Fruit fly (Drosophila melanogaster) whole organism, prepupa: ENCODE data around the gene CG17105.

ENCODE experiments used
- Blimp-1 ChIP-seq: fragments of 200-800 bp; sonication (Bioruptor generic); optimal IDR thresholded peaks from 3 replicates; lab custom pipeline; 2017; ENCODE audit warnings: missing biosample characterization, missing genetic modification characterization, mild to moderate bottlenecking, moderate library complexity, missing genetic modification reagents
- CG10631 ChIP-seq: fragments of 200-800 bp; sonication (Bioruptor generic); optimal IDR thresholded peaks from 2 replicates; lab custom pipeline; 2016; ENCODE audit warnings: missing biosample characterization, missing genetic modification characterization
- CG10669 ChIP-seq: fragments of 200-800 bp; sonication (Bioruptor generic); optimal IDR thresholded peaks from 3 replicates; lab custom pipeline; 2018; ENCODE audit warnings: missing biosample characterization, mild to moderate bottlenecking, missing genetic modification characterization, moderate library complexity
- CG11294 ChIP-seq: fragments of 200-800 bp; sonication (Bioruptor generic); IDR thresholded peaks from 2 replicates; pipeline ENCODE4 v1.3.6; 2022; ENCODE audit warnings: missing biosample characterization, missing genetic modification characterization
- CG11762 ChIP-seq: fragments of 200-800 bp; sonication (Bioruptor generic); optimal IDR thresholded peaks from 3 replicates; lab custom pipeline; 2016; ENCODE audit warnings: missing biosample characterization, missing genetic modification characterization; ENCODE audit not compliant: insufficient read depth
- CG15336 ChIP-seq: fragments of 200-800 bp; sonication (Bioruptor generic); IDR thresholded peaks from 2 replicates; pipeline ENCODE4 v1.3.6; 2022; ENCODE audit warnings: missing biosample characterization, missing genetic modification characterization
- CG16779 ChIP-seq: fragments of 200-800 bp; sonication (Bioruptor generic); optimal IDR thresholded peaks from 3 replicates; lab custom pipeline; 2017; ENCODE audit warnings: missing biosample characterization, mild to moderate bottlenecking, missing genetic modification characterization
- CG32006 ChIP-seq: fragments of 200-800 bp; sonication (Bioruptor generic); optimal IDR thresholded peaks from 3 replicates; lab custom pipeline; 2017; ENCODE audit warnings: missing biosample characterization, mild to moderate bottlenecking, missing genetic modification characterization
- CG34406 ChIP-seq: fragments of 200-800 bp; sonication (Bioruptor generic); optimal IDR thresholded peaks from 3 replicates; lab custom pipeline; 2016; ENCODE audit warnings: missing biosample characterization, missing genetic modification characterization
- CG3919 ChIP-seq: fragments of 200-800 bp; sonication (Bioruptor generic); optimal IDR thresholded peaks from 3 replicates; lab custom pipeline; 2016; ENCODE audit warnings: missing biosample characterization, missing genetic modification characterization
- CG6163 ChIP-seq: fragments of 200-800 bp; sonication (Bioruptor generic); IDR thresholded peaks from 3 replicates; pipeline ENCODE4 v1.3.6; 2022; ENCODE audit warnings: missing biosample characterization, missing genetic modification characterization
- CG6276 ChIP-seq: fragments of 200-800 bp; sonication (Bioruptor generic); optimal IDR thresholded peaks from 2 replicates; lab custom pipeline; 2017; ENCODE audit warnings: missing biosample characterization, mild to moderate bottlenecking, missing genetic modification characterization
- CG6792 ChIP-seq: fragments of 200-800 bp; sonication (Bioruptor generic); optimal IDR thresholded peaks from 3 replicates; lab custom pipeline; 2016; ENCODE audit warnings: missing biosample characterization, missing genetic modification characterization
- CG7368 ChIP-seq: fragments of 200-800 bp; sonication (Bioruptor generic); optimal IDR thresholded peaks from 3 replicates; lab custom pipeline; 2016; ENCODE audit warnings: missing biosample characterization, missing genetic modification characterization
- CG8319 ChIP-seq: fragments of 200-800 bp; sonication (Bioruptor generic); optimal IDR thresholded peaks from 3 replicates; lab custom pipeline; 2016; ENCODE audit warnings: missing biosample characterization, missing genetic modification characterization
- CG9139 ChIP-seq: fragments of 200-800 bp; sonication (Bioruptor generic); optimal IDR thresholded peaks from 3 replicates; lab custom pipeline; 2017; ENCODE audit warnings: missing biosample characterization, mild to moderate bottlenecking, missing genetic modification characterization
- Eip78C ChIP-seq: fragments of 200-800 bp; sonication (Bioruptor generic); peaks from one replicate; lab custom pipeline; 2016; ENCODE audit warnings: missing biosample characterization, missing genetic modification characterization
- Eip93F ChIP-seq: fragments of 200-800 bp; sonication (Bioruptor generic); optimal IDR thresholded peaks from 2 replicates; lab custom pipeline; 2016; ENCODE audit warnings: missing biosample characterization, mild to moderate bottlenecking, missing genetic modification characterization
- Ets96B ChIP-seq: fragments of 200-800 bp; optimal IDR thresholded peaks from 2 replicates; lab custom pipeline; 2019; ENCODE audit warnings: missing biosample characterization, mild to moderate bottlenecking, missing genetic modification characterization, moderate library complexity
- Gug ChIP-seq: fragments of 200-800 bp; sonication (Bioruptor generic); IDR thresholded peaks from 2 replicates; pipeline ENCODE4 v1.3.6; 2022; ENCODE audit warnings: missing biosample characterization, missing genetic modification characterization
- Hr4 ChIP-seq: fragments of 200-800 bp; sonication (Bioruptor generic); optimal IDR thresholded peaks from 3 replicates; lab custom pipeline; 2016; ENCODE audit warnings: missing biosample characterization, missing genetic modification characterization
- Lpt ChIP-seq: fragments of 200-800 bp; sonication (Bioruptor generic); optimal IDR thresholded peaks from 3 replicates; lab custom pipeline; 2016; ENCODE audit warnings: missing biosample characterization, missing genetic modification characterization
- Met ChIP-seq: fragments of 200-800 bp; sonication (Bioruptor generic); optimal IDR thresholded peaks from 3 replicates; lab custom pipeline; 2016; ENCODE audit warnings: missing biosample characterization, missing genetic modification characterization
- OdsH ChIP-seq: fragments of 200-800 bp; sonication (Bioruptor generic); optimal IDR thresholded peaks from 3 replicates; lab custom pipeline; 2016; ENCODE audit warnings: missing biosample characterization, missing genetic modification characterization
- Sox102F ChIP-seq: fragments of 200-800 bp; sonication (Bioruptor generic); optimal IDR thresholded peaks from 2 replicates; lab custom pipeline; 2016; ENCODE audit warnings: missing biosample characterization, mild to moderate bottlenecking, missing genetic modification characterization
- Sox14 ChIP-seq: fragments of 200-800 bp; sonication (Bioruptor generic); optimal IDR thresholded peaks from 3 replicates; lab custom pipeline; 2016; ENCODE audit warnings: missing biosample characterization, missing genetic modification characterization
- Sox15 ChIP-seq: fragments of 200-800 bp; sonication (Bioruptor generic); optimal IDR thresholded peaks from 3 replicates; lab custom pipeline; 2016; ENCODE audit warnings: missing biosample characterization, missing genetic modification characterization
- achi ChIP-seq: fragments of 200-800 bp; sonication (Bioruptor generic); optimal IDR thresholded peaks from 3 replicates; lab custom pipeline; 2016; ENCODE audit warnings: missing biosample characterization, missing genetic modification characterization
- acj6 ChIP-seq: fragments of 200-800 bp; sonication (Bioruptor generic); optimal IDR thresholded peaks from 3 replicates; lab custom pipeline; 2016; ENCODE audit warnings: missing biosample characterization, missing genetic modification characterization
- cyc ChIP-seq: fragments of 200-800 bp; sonication (Bioruptor generic); optimal IDR thresholded peaks from 3 replicates; lab custom pipeline; 2016; ENCODE audit warnings: missing biosample characterization, missing genetic modification characterization
- dac ChIP-seq: fragments of 200-800 bp; sonication (Bioruptor generic); optimal IDR thresholded peaks from 2 replicates; lab custom pipeline; 2017; ENCODE audit warnings: missing biosample characterization, mild to moderate bottlenecking, missing genetic modification characterization
- dsx ChIP-seq: fragments of 200-800 bp; optimal IDR thresholded peaks from 3 replicates; lab custom pipeline; 2019; ENCODE audit warnings: missing biosample characterization, mild to moderate bottlenecking, missing genetic modification characterization, moderate library complexity; ENCODE audit not compliant: poor library complexity, severe bottlenecking
- eg ChIP-seq: fragments of 200-800 bp; sonication (Bioruptor generic); IDR thresholded peaks from 3 replicates; pipeline ENCODE4 v1.3.6; 2022; ENCODE audit warnings: missing biosample characterization, missing genetic modification characterization
- esn ChIP-seq: fragments of 200-800 bp; sonication (Bioruptor generic); optimal IDR thresholded peaks from 2 replicates; lab custom pipeline; 2016; ENCODE audit warnings: missing biosample characterization, mild to moderate bottlenecking, missing genetic modification characterization, moderate library complexity
- fd59A ChIP-seq: fragments of 200-800 bp; sonication (Bioruptor generic); optimal IDR thresholded peaks from 2 replicates; lab custom pipeline; 2017; ENCODE audit warnings: missing biosample characterization, mild to moderate bottlenecking, missing genetic modification characterization, missing genetic modification reagents
- fd85E ChIP-seq: fragments of 200-800 bp; sonication (Bioruptor generic); optimal IDR thresholded peaks from 3 replicates; lab custom pipeline; 2016; ENCODE audit warnings: missing biosample characterization, missing genetic modification characterization
- fkh ChIP-seq: fragments of 200-800 bp; sonication (Bioruptor generic); optimal IDR thresholded peaks from 3 replicates; lab custom pipeline; 2017; ENCODE audit warnings: missing biosample characterization, mild to moderate bottlenecking, missing genetic modification characterization, moderate library complexity
- lz ChIP-seq: fragments of 200-800 bp; sonication (Bioruptor generic); optimal IDR thresholded peaks from 3 replicates; lab custom pipeline; 2016; ENCODE audit warnings: missing biosample characterization, missing genetic modification characterization
- net ChIP-seq: fragments of 200-800 bp; sonication (Bioruptor generic); optimal IDR thresholded peaks from 3 replicates; lab custom pipeline; 2016; ENCODE audit warnings: missing biosample characterization, missing genetic modification characterization
- pdm3 ChIP-seq: fragments of 200-800 bp; sonication (Bioruptor generic); optimal IDR thresholded peaks from 3 replicates; lab custom pipeline; 2016; ENCODE audit warnings: missing biosample characterization, missing genetic modification characterization
- spab ChIP-seq: fragments of 200-800 bp; sonication (Bioruptor generic); optimal IDR thresholded peaks from 2 replicates; lab custom pipeline; 2017; ENCODE audit warnings: missing biosample characterization, mild to moderate bottlenecking, missing genetic modification characterization, missing genetic modification reagents
- ss ChIP-seq, 2 experiments: fragments of 200-800 bp; sonication (Bioruptor generic); optimal IDR thresholded peaks; 2 replicates in 1 of 2; 3 replicates in 1 of 2; lab custom pipeline; 2017 to 2018; ENCODE audit warnings: mild to moderate bottlenecking in 2 of 2, missing biosample characterization in 2 of 2, missing genetic modification characterization in 2 of 2, moderate library complexity in 1 of 2
- svp ChIP-seq: fragments of 200-800 bp; sonication (Bioruptor generic); peaks from one replicate; lab custom pipeline; 2016; ENCODE audit warnings: missing biosample characterization, missing genetic modification characterization
- topi ChIP-seq: fragments of 200-800 bp; sonication (Bioruptor generic); optimal IDR thresholded peaks from 3 replicates; lab custom pipeline; 2016; ENCODE audit warnings: missing biosample characterization, missing genetic modification characterization
- vri ChIP-seq: fragments of 200-800 bp; sonication (Bioruptor generic); optimal IDR thresholded peaks from 3 replicates; lab custom pipeline; 2016; ENCODE audit warnings: missing biosample characterization, mild to moderate bottlenecking, missing genetic modification characterization

Gene CG17105

dm6 chr2L:10672989-10673388, 7.8 kb upstream of the CG17105 start (continued):
- TF ChIP-seq CG16779 (tag; lab: Kevin White, UChicago) = no peak
- peak; percentile 6 for TF ChIP-seq CG6792 (GFP tag; lab: Kevin White, UChicago)
- TF ChIP-seq dsx (GFP tag; lab: Kevin White, UChicago) = peak; percentile 46
- TF ChIP-seq acj6 (GFP tag; lab: Kevin White, UChicago) = peak; percentile 14
- TF ChIP-seq OdsH (GFP tag; lab: Kevin White, UChicago) = peak; percentile 25
- TF ChIP-seq CG7368 (GFP tag; lab: Kevin White, UChicago) = no peak
- TF ChIP-seq CG15336 (GFP tag; lab: Robert Waterston, UW) = 0 out of 2 replicates have a peak, but pooled peaks have one; percentile 43
- 0 out of 3 replicates have a peak, but pooled peaks have one; percentile 13 for TF ChIP-seq CG6163 (GFP tag; lab: Robert Waterston, UW)
- TF ChIP-seq CG6276 (GFP tag; lab: Kevin White, UChicago) = peak; percentile 21
- TF ChIP-seq Ets96B (tag; lab: Kevin White, UChicago) = peak; percentile 63
- TF ChIP-seq svp (GFP tag; lab: Kevin White, UChicago) = peak; percentile 60
- no peak for TF ChIP-seq Lpt
- no peak for TF ChIP-seq pdm3 (GFP tag; lab: Kevin White, UChicago)
- peak; percentile 27 for TF ChIP-seq CG34406 (GFP tag; lab: Kevin White, UChicago)
- peak; percentile 16 for TF ChIP-seq Hr4 (GFP tag; lab: Kevin White, UChicago)
- no peak for TF ChIP-seq CG11294
- TF ChIP-seq ss (GFP tag; optimal IDR thresholded peaks at IDR 0.05; lab: Kevin White, UChicago) = peak in 1 of 2 experiments; percentile 40
- peak; percentile 47 for TF ChIP-seq CG32006 (GFP tag; lab: Kevin White, UChicago)
- TF ChIP-seq eg = peak; percentile 25; the same call in 1 of the 3 replicates
- TF ChIP-seq vri (GFP tag; lab: Kevin White, UChicago) = no peak
- TF ChIP-seq Gug (GFP tag; lab: Robert Waterston, UW) = no peak
- peak; percentile 28 for TF ChIP-seq achi (GFP tag; lab: Kevin White, UChicago)
- TF ChIP-seq Sox14 = no peak
- no peak for TF ChIP-seq Met
- TF ChIP-seq Eip78C (GFP tag; lab: Kevin White, UChicago) = peak; percentile 92
- no peak for TF ChIP-seq esn (GFP tag; lab: Kevin White, UChicago)
- TF ChIP-seq, all 60 proteins: peak for 26

- TF ChIP-seq CG6792 (GFP tag; lab: Kevin White, UChicago) (peak; percentile 55), CG8319 (GFP tag; lab: Kevin White, UChicago) (no peak), CG32006 (GFP tag; lab: Kevin White, UChicago) (peak; percentile 89), CG16779 (tag; lab: Kevin White, UChicago) (no peak), cyc (peak; percentile 43), eg (peak; percentile 73), svp (GFP tag; lab: Kevin White, UChicago) (peak; percentile 79), Sox14 (peak; percentile 60), dsx (GFP tag; lab: Kevin White, UChicago) (peak; percentile 61), CG7368 (GFP tag; lab: Kevin White, UChicago) (peak; percentile 19), Blimp-1 (GFP tag; lab: Kevin White, UChicago) (peak; percentile 90), ss (GFP tag; optimal IDR thresholded peaks at IDR 0.05; lab: Kevin White, UChicago) (peak; percentile 47 to 73), Sox15 (GFP tag; lab: Kevin White, UChicago) (peak; percentile 35), lz (GFP tag; lab: Kevin White, UChicago) (peak; percentile 51), vri (GFP tag; lab: Kevin White, UChicago) (peak; percentile 6), CG3919 (peak; percentile 69), Gug (GFP tag; lab: Robert Waterston, UW) (peak; percentile 58; the same call in 1 of the 2 replicates), CG9139 (GFP tag; lab: Kevin White, UChicago) (no peak), Met (peak; percentile 60), CG10631 (peak; percentile 71), Hr4 (GFP tag; lab: Kevin White, UChicago) (peak; percentile 81), fd85E (GFP tag; lab: Kevin White, UChicago) (no peak), fd59A (peak; percentile 42), esn (GFP tag; lab: Kevin White, UChicago) (peak; percentile 65), achi (GFP tag; lab: Kevin White, UChicago) (peak; percentile 71), fkh (GFP tag; lab: Kevin White, UChicago) (no peak), net (GFP tag; lab: Kevin White, UChicago) (peak; percentile 77), CG10669 (GFP tag; lab: Kevin White, UChicago) (peak; percentile 63), spab (peak; percentile 36), dac (GFP tag; lab: Kevin White, UChicago) (peak; percentile 39), topi (GFP tag; lab: Kevin White, UChicago) (peak; percentile 63), CG11762 (peak; percentile 61), Eip93F (GFP tag; lab: Kevin White, UChicago) (no peak), Sox102F (GFP tag; lab: Kevin White, UChicago) (peak; percentile 37), CG15336 (GFP tag; lab: Robert Waterston, UW) (peak; percentile 82)
Measured at dm6 chr2L:10676933-10677714, 3.7 kb upstream of the CG17105 start, which contains the start of gene CG17104. Gene CG17104 (plus strand): TSS chr2L:10677198.
